Worm (Caenorhabditis elegans) whole organism, L4 larva: ENCODE measurements around the gene F55A11.1.

Experiments
- F26F4.8 ChIP-seq: fragments of 200-800 bp; sonication (Bioruptor generic); conservative IDR thresholded peaks from 2 replicates; pipeline ENCODE4 v1.3.6; 2022; ENCODE audit warnings: missing genetic modification characterization, missing compliant biosample characterization
- F37D6.2 ChIP-seq: sonication (generic microtip); optimal IDR thresholded peaks from 2 replicates; lab custom pipeline; 2016; ENCODE audit warnings: mild to moderate bottlenecking, missing genetic modification characterization, missing compliant biosample characterization
- T26A8.4 ChIP-seq: fragments of 200-800 bp; sonication (Bioruptor generic); IDR thresholded peaks from 2 replicates; pipeline ENCODE4 v1.3.6; 2022; ENCODE audit warnings: missing genetic modification characterization, missing compliant biosample characterization
- Y75B8A.6 ChIP-seq: fragments of 200-800 bp; sonication (Bioruptor generic); IDR thresholded peaks from 2 replicates; pipeline ENCODE4 v1.3.6; 2022; ENCODE audit warnings: missing genetic modification reagents, missing genetic modification characterization, missing compliant biosample characterization
- aha-1 ChIP-seq: fragments of 150-350 bp; peaks from one replicate; lab custom pipeline; 2014; ENCODE audit warnings: missing biosample characterization, missing genetic modification characterization
- arid-1 ChIP-seq: fragments of 200-800 bp; sonication (Bioruptor generic); conservative IDR thresholded peaks from 2 replicates; pipeline ENCODE4 v1.3.6; 2022; ENCODE audit warnings: missing genetic modification reagents, missing genetic modification characterization, missing compliant biosample characterization
- attf-4 ChIP-seq: sonication (generic microtip); optimal IDR thresholded peaks from 3 replicates; lab custom pipeline; 2017; ENCODE audit warnings: missing biosample characterization, missing genetic modification characterization
- ceh-20 ChIP-seq: fragments of 200-800 bp; sonication (Bioruptor generic); IDR thresholded peaks from 2 replicates; pipeline ENCODE4 v1.3.6; 2022; ENCODE audit warnings: missing genetic modification reagents, missing genetic modification characterization, missing compliant biosample characterization
- ceh-28 ChIP-seq: fragments of 150-350 bp; optimal IDR thresholded peaks from 2 replicates; lab custom pipeline; 2014; ENCODE audit warnings: missing biosample characterization, missing genetic modification reagents, missing genetic modification characterization
- ceh-44 ChIP-seq: fragments of 200-800 bp; sonication (Bioruptor generic); IDR thresholded peaks from 2 replicates; pipeline ENCODE4 v1.3.6; 2022; ENCODE audit warnings: missing genetic modification reagents, missing genetic modification characterization, missing compliant biosample characterization
- cey-2 ChIP-seq: sonication (generic microtip); optimal IDR thresholded peaks from 3 replicates; lab custom pipeline; 2017; ENCODE audit warnings: missing genetic modification characterization, mild to moderate bottlenecking, missing compliant biosample characterization, antibody characterized with exemption, borderline replicate concordance; ENCODE audit not compliant: insufficient read depth
- daf-16 ChIP-seq, 3 experiments: sonication (generic microtip); optimal IDR thresholded peaks; 2 replicates each; lab custom pipeline; 2016 to 2017; ENCODE audit warnings: missing genetic modification characterization in 3 of 3, missing genetic modification reagents in 3 of 3, mild to moderate bottlenecking in 2 of 3, missing compliant biosample characterization in 2 of 3, missing biosample characterization in 1 of 3, moderate library complexity in 1 of 3
- daf-8 ChIP-seq: fragments of 200-800 bp; sonication (Bioruptor generic); IDR thresholded peaks from 2 replicates; pipeline ENCODE4 v1.3.6; 2022; ENCODE audit warnings: missing genetic modification characterization, missing compliant biosample characterization
- dpl-1 ChIP-seq: fragments of 150-350 bp; optimal IDR thresholded peaks from 2 replicates; lab custom pipeline; 2014; ENCODE audit warnings: missing biosample characterization, missing genetic modification reagents, missing genetic modification characterization
- egl-43 ChIP-seq: fragments of 200-800 bp; sonication (Bioruptor generic); IDR thresholded peaks from 2 replicates; pipeline ENCODE4 v1.3.6; 2022; ENCODE audit warnings: missing genetic modification reagents, missing genetic modification characterization, missing compliant biosample characterization
- hlh-30 ChIP-seq: sonication (generic microtip); optimal IDR thresholded peaks from 2 replicates; lab custom pipeline; 2017; ENCODE audit warnings: antibody characterized with exemption, mild to moderate bottlenecking, missing genetic modification characterization, missing compliant biosample characterization; ENCODE audit not compliant: insufficient read depth
- lin-1 ChIP-seq: fragments of 200-800 bp; sonication (Bioruptor generic); IDR thresholded peaks from 2 replicates; pipeline ENCODE4 v1.3.6; 2022; ENCODE audit warnings: missing genetic modification reagents, missing genetic modification characterization, missing compliant biosample characterization
- lin-13 ChIP-seq: fragments of 150-350 bp; optimal IDR thresholded peaks from 2 replicates; lab custom pipeline; 2014; ENCODE audit warnings: missing biosample characterization, missing genetic modification reagents, missing genetic modification characterization
- lin-38 ChIP-seq: fragments of 200-800 bp; sonication (Bioruptor generic); IDR thresholded peaks from 2 replicates; pipeline ENCODE4 v1.3.6; 2022; ENCODE audit warnings: missing genetic modification reagents, missing genetic modification characterization, missing compliant biosample characterization
- lir-3 ChIP-seq: sonication (generic microtip); optimal IDR thresholded peaks from 2 replicates; lab custom pipeline; 2016; ENCODE audit warnings: mild to moderate bottlenecking, missing genetic modification characterization, missing compliant biosample characterization
- lsy-2 ChIP-seq, 2 experiments: fragments of 150-350 bp in 1 of 2; sonication (generic microtip) in 1 of 2; optimal IDR thresholded peaks; 2 replicates each; lab custom pipeline; 2014 to 2017; ENCODE audit warnings: missing biosample characterization in 2 of 2, missing genetic modification characterization in 2 of 2
- madf-9 ChIP-seq: fragments of 200-800 bp; sonication (Bioruptor generic); conservative IDR thresholded peaks from 2 replicates; pipeline ENCODE4 v1.3.6; 2022; ENCODE audit warnings: missing genetic modification reagents, missing genetic modification characterization, missing compliant biosample characterization
- mdt-29 ChIP-seq: fragments of 200-800 bp; sonication (Bioruptor generic); IDR thresholded peaks from 2 replicates; pipeline ENCODE4 v1.3.6; 2022; ENCODE audit warnings: missing genetic modification reagents, missing genetic modification characterization, missing compliant biosample characterization
- nhr-10 ChIP-seq: fragments of 150-350 bp; optimal IDR thresholded peaks from 2 replicates; lab custom pipeline; 2014; ENCODE audit warnings: missing biosample characterization, missing genetic modification characterization
- nhr-102 ChIP-seq: sonication (generic microtip); optimal IDR thresholded peaks from 2 replicates; lab custom pipeline; 2016; ENCODE audit warnings: mild to moderate bottlenecking, missing genetic modification characterization, moderate library complexity, missing compliant biosample characterization
- nhr-11 ChIP-seq: fragments of 150-350 bp; optimal IDR thresholded peaks from 2 replicates; lab custom pipeline; 2014; ENCODE audit warnings: missing biosample characterization, missing genetic modification characterization
- nhr-237 ChIP-seq: sonication (generic microtip); optimal IDR thresholded peaks from 2 replicates; lab custom pipeline; 2017; ENCODE audit warnings: missing biosample characterization, missing genetic modification characterization
- nhr-28 ChIP-seq: fragments of 150-350 bp; optimal IDR thresholded peaks from 2 replicates; lab custom pipeline; 2014; ENCODE audit warnings: missing biosample characterization, missing genetic modification characterization
- nhr-41 ChIP-seq: fragments of 200-800 bp; sonication (Bioruptor generic); IDR thresholded peaks from 2 replicates; pipeline ENCODE4 v1.3.6; 2022; ENCODE audit warnings: missing genetic modification reagents, missing genetic modification characterization, missing compliant biosample characterization
- nhr-48 ChIP-seq: sonication (generic microtip); optimal IDR thresholded peaks from 2 replicates; lab custom pipeline; 2016; ENCODE audit warnings: mild to moderate bottlenecking, missing genetic modification characterization, missing compliant biosample characterization
- nhr-76 ChIP-seq: fragments of 150-350 bp; optimal IDR thresholded peaks from 2 replicates; lab custom pipeline; 2014; ENCODE audit warnings: missing biosample characterization, missing genetic modification characterization
- pha-4 ChIP-seq, 2 experiments: fragments of 150-350 bp in 1 of 2; fragments of 200-800 bp in 1 of 2; sonication (Bioruptor generic) in 1 of 2; IDR thresholded peaks in 1 of 2; optimal IDR thresholded peaks in 1 of 2; 2 replicates each; pipeline versions ENCODE4 v1.3.6 to Lab custom; 2014 to 2022; ENCODE audit warnings: missing genetic modification characterization in 2 of 2, missing genetic modification reagents in 2 of 2, missing biosample characterization in 1 of 2, missing compliant biosample characterization in 1 of 2
- php-3 ChIP-seq: fragments of 200-800 bp; sonication (Bioruptor generic); IDR thresholded peaks from 2 replicates; pipeline ENCODE4 v1.3.6; 2022; ENCODE audit warnings: missing genetic modification reagents, missing genetic modification characterization, missing compliant biosample characterization
- saeg-2 ChIP-seq: fragments of 200-800 bp; sonication (Bioruptor generic); IDR thresholded peaks from 2 replicates; pipeline ENCODE4 v1.3.6; 2022; ENCODE audit warnings: missing genetic modification reagents, missing genetic modification characterization, missing compliant biosample characterization
- tag-97 ChIP-seq: fragments of 200-800 bp; sonication (Bioruptor generic); IDR thresholded peaks from 2 replicates; pipeline ENCODE4 v1.3.6; 2022; ENCODE audit warnings: missing genetic modification characterization, missing compliant biosample characterization
- tra-1 ChIP-seq: fragments of 200-800 bp; sonication (Bioruptor generic); IDR thresholded peaks from 2 replicates; pipeline ENCODE4 v1.3.6; 2022; ENCODE audit warnings: missing genetic modification reagents, missing genetic modification characterization, missing compliant biosample characterization
- unc-39 ChIP-seq: sonication (generic microtip); optimal IDR thresholded peaks from 2 replicates; lab custom pipeline; 2017; ENCODE audit warnings: missing biosample characterization, missing genetic modification characterization
- unc-62 ChIP-seq, 3 experiments: fragments of 150-350 bp in 1 of 3; sonication (generic microtip); optimal IDR thresholded peaks in 2 of 3; peaks in 1 of 3; 1 replicate in 1 of 3; 2 replicates in 2 of 3; lab custom pipeline; 2014 to 2017; ENCODE audit warnings: missing biosample characterization in 3 of 3, missing genetic modification characterization in 3 of 3, missing genetic modification reagents in 3 of 3, missing genotype in 1 of 3
- zag-1 ChIP-seq: fragments of 150-350 bp; optimal IDR thresholded peaks from 2 replicates; lab custom pipeline; 2014; ENCODE audit warnings: missing biosample characterization, missing genetic modification characterization
- zfp-3 ChIP-seq: fragments of 200-800 bp; sonication (Bioruptor generic); conservative IDR thresholded peaks from 2 replicates; pipeline ENCODE4 v1.3.6; 2022; ENCODE audit warnings: missing genetic modification reagents, missing genetic modification characterization, missing compliant biosample characterization
- ztf-7 ChIP-seq: fragments of 150-350 bp; optimal IDR thresholded peaks from 2 replicates; lab custom pipeline; 2014; ENCODE audit warnings: missing biosample characterization, missing genetic modification characterization

Gene F55A11.1

ce11 chrV:11794172-11794571 lies 30.0 kb upstream of the F55A11.1 start (continued):
- no peak for TF ChIP-seq unc-39

- TF ChIP-seq unc-62 (GFP tag; optimal IDR thresholded peaks at IDR 0.05 in 1 of 2; lab: Kevin White, UChicago) (peak in 1 of 2 experiments; percentile 97), unc-62 (tag; optimal IDR thresholded peaks at IDR 0.05; lab: Kevin White, UChicago) (no peak), cey-2 (tag; lab: Kevin White, UChicago) (no peak), aha-1 (peak; percentile 11), lin-1 (GFP tag; lab: Robert Waterston, UW) (no peak), ceh-20 (GFP tag; lab: Robert Waterston, UW) (no peak)
These were observed 25.3 kb upstream of the F55A11.1 start, which contains the start of gene D2023.1 for ce11 chrV:11789474-11789873. Gene D2023.1 (plus strand): TSS chrV:11789550.

- TF ChIP-seq Y75B8A.6 (GFP tag; lab: Robert Waterston, UW) (no peak), mdt-29 (GFP tag; lab: Robert Waterston, UW) (no peak), lin-38 (GFP tag; lab: Robert Waterston, UW) (0 out of 2 replicates have a peak, but pooled peaks have one; percentile 17)
These were observed 23.6 kb upstream of the F55A11.1 start, which contains the start of gene F55A11.8 for ce11 chrV:11787742-11788238. Gene F55A11.8 (plus strand): TSS chrV:11788188.

- TF ChIP-seq lir-3 (tag; lab: Kevin White, UChicago) = no peak
- no peak for TF ChIP-seq aha-1
- TF ChIP-seq nhr-11 (tag; lab: Kevin White, UChicago) = no peak
- no peak for TF ChIP-seq nhr-237
- TF ChIP-seq madf-9 (GFP tag; lab: Robert Waterston, UW) = no peak
- TF ChIP-seq attf-4 (tag; lab: Kevin White, UChicago) = no peak
- TF ChIP-seq daf-16 (GFP tag; optimal IDR thresholded peaks at IDR 0.05; lab: Kevin White, UChicago) = no peak
- no peak for TF ChIP-seq daf-16 (tag; optimal IDR thresholded peaks at IDR 0.05; lab: Kevin White, UChicago)
- TF ChIP-seq nhr-28 (tag; lab: Kevin White, UChicago) = no peak
- TF ChIP-seq lsy-2 (tag; optimal IDR thresholded peaks at IDR 0.05; lab: Kevin White, UChicago) = no peak
- no peak for TF ChIP-seq nhr-41
- no peak for TF ChIP-seq ztf-7 (tag; lab: Kevin White, UChicago)
- TF ChIP-seq arid-1 (GFP tag; lab: Robert Waterston, UW) = no peak
- TF ChIP-seq dpl-1 (GFP tag; lab: Kevin White, UChicago) = no peak
- TF ChIP-seq nhr-10 = no peak
- no peak for TF ChIP-seq nhr-102 (tag; lab: Kevin White, UChicago)
- no peak for TF ChIP-seq ceh-28
- TF ChIP-seq zag-1 (tag; lab: Kevin White, UChicago) = no peak
- TF ChIP-seq hlh-30 = no peak
- TF ChIP-seq egl-43 (GFP tag; lab: Robert Waterston, UW) = no peak
- TF ChIP-seq F26F4.8 = no peak
These were observed 23.1 kb upstream of the F55A11.1 start, which contains the start of gene F55A11.7 for ce11 chrV:11787258-11787657. Gene F55A11.7 (minus strand): TSS chrV:11787443.

ce11 chrV:11782809-11783440 lies 18.7 kb upstream of the F55A11.1 start, which contains the start of gene F55A11.11:
Gene F55A11.11 (plus strand): TSS chrV:11783149.
- TF ChIP-seq daf-8 (GFP tag; lab: Robert Waterston, UW) = peak; percentile 98
- TF ChIP-seq arid-1 (GFP tag; lab: Robert Waterston, UW) = peak; percentile 94
- peak; percentile 97 for TF ChIP-seq pha-4 (GFP tag; IDR thresholded peaks at IDR 0.05; lab: Robert Waterston, UW)
- no peak for TF ChIP-seq pha-4 (tag; optimal IDR thresholded peaks at IDR 0.05; lab: Kevin White, UChicago)
- TF ChIP-seq saeg-2 (GFP tag; lab: Robert Waterston, UW) = peak; percentile 91
- TF ChIP-seq zfp-3 (GFP tag; lab: Robert Waterston, UW) = peak; percentile 86
- TF ChIP-seq php-3 (GFP tag; lab: Robert Waterston, UW) = peak; percentile 93
- TF ChIP-seq nhr-76 (tag; lab: Kevin White, UChicago) = no peak
- TF ChIP-seq lin-1 (GFP tag; lab: Robert Waterston, UW) = peak; percentile 95
- peak; percentile 87 for TF ChIP-seq lin-13 (GFP tag; lab: Kevin White, UChicago)
- TF ChIP-seq tra-1 (GFP tag; lab: Robert Waterston, UW) = peak; percentile 94
- TF ChIP-seq T26A8.4 (GFP tag; lab: Robert Waterston, UW) = peak; percentile 93
- TF ChIP-seq nhr-48 (tag; lab: Kevin White, UChicago) = peak; percentile 80
- TF ChIP-seq attf-4 (tag; lab: Kevin White, UChicago) = no peak
- TF ChIP-seq F37D6.2 (tag; lab: Kevin White, UChicago) = peak; percentile 53
- TF ChIP-seq nhr-102 (tag; lab: Kevin White, UChicago) = peak; percentile 82
- TF ChIP-seq ztf-7 (tag; lab: Kevin White, UChicago) = peak; percentile 87
- TF ChIP-seq tag-97 (GFP tag; lab: Robert Waterston, UW) = no peak
- peak; percentile 92 for TF ChIP-seq ceh-44 (GFP tag; lab: Robert Waterston, UW)
- TF ChIP-seq nhr-10 = no peak
